Worm (Caenorhabditis elegans): ENCODE measurements around the gene Y97E10AR.2.

DNA sequence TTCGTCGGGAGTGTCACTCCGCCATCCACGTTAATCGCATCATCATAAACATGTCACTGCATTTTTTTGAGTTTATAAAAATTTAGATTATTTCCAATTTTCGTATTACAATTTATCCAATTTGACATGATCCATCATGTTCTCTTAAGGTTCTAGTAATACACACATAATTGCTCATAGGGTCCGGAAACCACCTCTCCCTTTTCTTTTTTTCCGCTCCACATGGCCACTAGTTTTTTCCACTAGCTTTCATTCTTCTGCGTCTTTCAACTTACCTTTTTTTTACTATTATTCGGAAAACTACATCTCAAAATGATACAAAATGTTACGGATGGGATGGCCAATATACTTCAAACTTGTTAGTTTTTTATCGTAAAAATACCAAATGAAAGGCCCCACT is 10.1 kb upstream of the Y97E10AR.2 start, which contains the start of gene Y97E10AL.1:
- TF ChIP-seq K11D2.4 (GFP tag; IDR thresholded peaks at IDR 0.05) (no peak), Y95B8A.8 (GFP tag; IDR thresholded peaks at IDR 0.05) (no peak), Y56A3A.18 (GFP tag; IDR thresholded peaks at IDR 0.05) (no peak), nfya-2 (GFP tag; IDR thresholded peaks at IDR 0.05) (no peak), C06A6.2 (GFP tag; conservative IDR thresholded peaks at IDR 0.05) (no peak)
